Worm (Caenorhabditis elegans): ENCODE results near the gene ZK622.4.

The ZK622.4 gene

DNA sequence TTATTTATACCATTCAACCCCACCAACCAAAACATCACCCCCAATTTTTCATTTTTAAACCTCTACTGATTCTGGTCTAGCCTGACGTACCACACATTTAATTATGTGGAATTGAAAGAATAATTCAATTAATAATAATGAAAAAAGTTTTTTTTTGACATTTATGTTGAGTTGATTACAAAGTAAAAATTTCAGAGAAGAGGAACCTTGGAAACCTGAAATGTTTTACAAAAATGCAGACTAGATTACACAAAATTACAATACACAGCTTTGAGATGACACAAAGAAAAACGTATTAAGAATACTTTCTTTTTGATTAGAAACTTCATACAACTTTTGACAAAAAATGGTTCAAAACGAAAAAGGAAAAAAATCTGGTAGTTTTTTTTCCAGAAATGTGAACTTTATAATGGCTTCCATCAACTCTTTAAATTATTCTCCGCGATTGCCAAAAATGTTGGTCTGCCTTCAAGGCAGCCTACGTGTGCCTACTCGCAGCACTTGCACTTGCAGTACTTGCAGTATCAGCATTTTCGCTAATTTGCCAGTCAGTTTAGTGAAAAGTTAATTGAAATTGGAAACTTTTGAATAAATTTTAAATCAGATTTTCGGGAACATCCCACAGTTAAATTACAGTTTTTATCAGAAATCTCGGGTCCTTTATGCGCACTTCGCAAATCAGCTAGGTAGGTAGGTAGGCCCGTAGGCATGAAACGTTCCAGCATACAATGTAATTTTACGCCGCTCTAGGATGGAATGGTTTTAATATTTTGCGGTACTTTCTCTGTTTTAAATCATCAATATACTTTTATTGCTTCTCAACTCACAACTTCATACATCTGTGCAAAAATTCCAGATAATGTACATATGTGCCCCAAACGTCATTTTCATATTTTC, 48.4 kb downstream of the ZK622.4 start (continued):
- TF ChIP-seq php-3 (GFP tag; IDR thresholded peaks at IDR 0.05) (no peak), mep-1 (tag; optimal IDR thresholded peaks at IDR 0.05) (peak; percentile 60), nhr-77 (tag; optimal IDR thresholded peaks at IDR 0.05) (peak; percentile 43), gei-8 (GFP tag; optimal IDR thresholded peaks at IDR 0.05) (peak; percentile 63), tra-1 (GFP tag; IDR thresholded peaks at IDR 0.05) (no peak), dmd-6 (GFP tag; IDR thresholded peaks at IDR 0.05) (no peak), unc-39 (tag; optimal IDR thresholded peaks at IDR 0.05) (no peak), Y5F2A.4 (GFP tag; optimal IDR thresholded peaks at IDR 0.05) (no peak), madf-9 (GFP tag; conservative IDR thresholded peaks at IDR 0.05) (no peak), T20F7.1 (GFP tag; optimal IDR thresholded peaks at IDR 0.05) (peak; percentile 15), zfp-3 (GFP tag; conservative IDR thresholded peaks at IDR 0.05) (0 out of 2 replicates have a peak, but pooled peaks have one; percentile 72), ZK546.5 (tag; optimal IDR thresholded peaks at IDR 0.05) (no peak), mxl-2 (GFP tag; conservative IDR thresholded peaks at IDR 0.05) (no peak), unc-62 (GFP tag; optimal IDR thresholded peaks at IDR 0.05 in 1 of 2) (peak in 1 of 2 experiments; percentile 79), unc-62 (tag; optimal IDR thresholded peaks at IDR 0.05) (no peak), aha-1 (tag) (peak; percentile 92), Y105C5A.15 (GFP tag; IDR thresholded peaks at IDR 0.05) (no peak), mes-2 (tag; optimal IDR thresholded peaks at IDR 0.05; ENCODE audit: poor library complexity, severe bottlenecking) (peak; percentile 37), madf-5 (GFP tag; IDR thresholded peaks at IDR 0.05) (0 out of 4 replicates have a peak, but pooled peaks of 1 of the 2 experiments have one; percentile 13), pha-4 (GFP tag; IDR thresholded peaks at IDR 0.05) (peak; percentile 37; the same call in 1 of the 2 replicates), pha-4 (tag; optimal IDR thresholded peaks at IDR 0.05) (no peak), daf-8 (GFP tag; IDR thresholded peaks at IDR 0.05) (no peak), daf-19 (GFP tag; conservative IDR thresholded peaks at IDR 0.05) (no peak), ceh-20 (GFP tag; IDR thresholded peaks at IDR 0.05) (0 out of 2 replicates have a peak, but pooled peaks have one; percentile 12), ceh-32 (tag; optimal IDR thresholded peaks at IDR 0.05; ENCODE audit: poor library complexity) (no peak), ceh-62 (tag; optimal IDR thresholded peaks at IDR 0.05) (no peak), ama-1 (optimal IDR thresholded peaks at IDR 0.05) (no peak), D1046.2 (GFP tag; IDR thresholded peaks at IDR 0.05) (no peak), F26F4.8 (GFP tag; conservative IDR thresholded peaks at IDR 0.05) (no peak), lir-3 (tag; optimal IDR thresholded peaks at IDR 0.05) (no peak), zfp-2 (tag; optimal IDR thresholded peaks at IDR 0.05) (no peak), dmd-9 (GFP tag; IDR thresholded peaks at IDR 0.05) (no peak), hif-1 (tag; optimal IDR thresholded peaks at IDR 0.05) (peak in 1 of 2 experiments; percentile 33), lin-39 (tag; optimal IDR thresholded peaks at IDR 0.05) (no peak), nhr-237 (tag; optimal IDR thresholded peaks at IDR 0.05) (no peak), vab-7 (GFP tag; IDR thresholded peaks at IDR 0.05) (no peak), F10B5.3 (tag; optimal IDR thresholded peaks at IDR 0.05) (no peak), ztf-7 (tag; optimal IDR thresholded peaks at IDR 0.05) (no peak), dve-1 (tag; optimal IDR thresholded peaks at IDR 0.05; ENCODE audit: insufficient read depth) (no peak), egl-27 (tag; optimal IDR thresholded peaks at IDR 0.05) (no peak), dpl-1 (GFP tag; optimal IDR thresholded peaks at IDR 0.05) (no peak), T26A8.4 (GFP tag; IDR thresholded peaks at IDR 0.05) (peak; percentile 58), Y75B8A.6 (GFP tag; IDR thresholded peaks at IDR 0.05) (no peak), zip-11 (GFP tag; IDR thresholded peaks at IDR 0.05) (no peak), ZK337.2 (GFP tag; IDR thresholded peaks at IDR 0.05) (no peak), Y48G9A.11 (GFP tag; IDR thresholded peaks at IDR 0.05) (no peak), unc-130 (GFP tag; optimal IDR thresholded peaks at IDR 0.05) (no peak), nhr-11 (tag; optimal IDR thresholded peaks at IDR 0.05) (no peak), nhr-42 (GFP tag; IDR thresholded peaks at IDR 0.05) (no peak), ceh-82 (tag; optimal IDR thresholded peaks at IDR 0.05) (no peak)

All from whole organism, L4 larva.